Fruit fly (Drosophila melanogaster) whole organism, wandering third instar larva: ENCODE results near the gene CG8097.

ENCODE experiments used
- br ChIP-seq: fragments of 200-800 bp; sonication (Bioruptor generic); optimal IDR thresholded peaks from 2 replicates; lab custom pipeline; 2016; ENCODE audit warnings: missing biosample characterization, missing genetic modification characterization
- psq ChIP-seq: fragments of 200-800 bp; sonication (Bioruptor generic); optimal IDR thresholded peaks from 3 replicates; lab custom pipeline; 2017; ENCODE audit warnings: missing biosample characterization, mild to moderate bottlenecking, missing genetic modification characterization, moderate library complexity
- sage ChIP-seq: fragments of 200-800 bp; sonication (Bioruptor generic); optimal IDR thresholded peaks from 2 replicates; lab custom pipeline; 2016; ENCODE audit warnings: missing biosample characterization, mild to moderate bottlenecking, missing genetic modification characterization

- TF ChIP-seq psq (no peak), sage (GFP tag; lab: Kevin White, UChicago) (no peak), br (GFP tag; lab: Kevin White, UChicago) (no peak)
Measured at dm6 chrX:15543479-15544044, 39.4 kb upstream of the CG8097 start.
